Worm (Caenorhabditis elegans) whole organism, L2 larva: ENCODE data around the gene srw-51.

Experiments used
- ZK546.5 ChIP-seq: sonication (generic microtip); optimal IDR thresholded peaks from 2 replicates; lab custom pipeline; 2017; ENCODE audit warnings: missing biosample characterization, missing genetic modification characterization
- aly-2 ChIP-seq: fragments of 150-350 bp; optimal IDR thresholded peaks from 2 replicates; lab custom pipeline; 2014; ENCODE audit warnings: missing biosample characterization, missing genetic modification characterization
- ama-1 ChIP-seq: fragments of 150-350 bp; optimal IDR thresholded peaks from 2 replicates; lab custom pipeline; 2018; ENCODE audit warnings: inconsistent platforms
- ceh-16 ChIP-seq: fragments of 150-350 bp; optimal IDR thresholded peaks from 2 replicates; lab custom pipeline; 2014; ENCODE audit warnings: missing biosample characterization, missing genetic modification characterization
- egl-27 ChIP-seq: sonication (generic microtip); optimal IDR thresholded peaks from 3 replicates; lab custom pipeline; 2017; ENCODE audit warnings: missing biosample characterization, missing genetic modification reagents, missing genetic modification characterization
- lin-11 ChIP-seq: fragments of 150-350 bp; sonication (generic microtip); optimal IDR thresholded peaks from 2 replicates; lab custom pipeline; 2014; ENCODE audit warnings: missing biosample characterization, missing genetic modification characterization, inconsistent platforms, mixed read lengths
- lsy-2 ChIP-seq, 2 experiments: fragments of 150-350 bp in 1 of 2; sonication (generic microtip) in 1 of 2; optimal IDR thresholded peaks; 2 replicates each; lab custom pipeline; 2014 to 2017; ENCODE audit warnings: missing biosample characterization in 2 of 2, missing genetic modification characterization in 2 of 2
- mdl-1 ChIP-seq, 2 experiments: fragments of 150-350 bp in 1 of 2; sonication (generic microtip) in 1 of 2; optimal IDR thresholded peaks; 2 replicates each; lab custom pipeline; 2017; ENCODE audit warnings: missing biosample characterization in 2 of 2, missing genetic modification characterization in 2 of 2
- peb-1 ChIP-seq: fragments of 150-350 bp; optimal IDR thresholded peaks from 2 replicates; lab custom pipeline; 2014; ENCODE audit warnings: missing biosample characterization, missing genetic modification characterization
- zag-1 ChIP-seq: fragments of 150-350 bp; optimal IDR thresholded peaks from 2 replicates; lab custom pipeline; 2014; ENCODE audit warnings: missing biosample characterization, missing genetic modification characterization

ce11 chrV:17178457-17178856, 7.7 kb upstream of the srw-51 start, which contains the start of gene srh-174:
- no peak for TF ChIP-seq ZK546.5 (tag; lab: Kevin White, UChicago)
- no peak for TF ChIP-seq peb-1
- no peak for TF ChIP-seq egl-27 (tag; lab: Kevin White, UChicago)
- no peak for TF ChIP-seq lin-11 (tag; lab: Kevin White, UChicago)
- TF ChIP-seq ama-1 (lab: Kevin White, UChicago): no peak
- TF ChIP-seq mdl-1 (tag; optimal IDR thresholded peaks at IDR 0.05; lab: Kevin White, UChicago): no peak
- no peak for TF ChIP-seq zag-1 (tag; lab: Kevin White, UChicago)
- TF ChIP-seq lsy-2 (tag; optimal IDR thresholded peaks at IDR 0.05; lab: Kevin White, UChicago): no peak
- TF ChIP-seq aly-2 (tag; lab: Kevin White, UChicago): no peak
- no peak for TF ChIP-seq ceh-16 (tag; lab: Kevin White, UChicago)
